Fruit fly (Drosophila melanogaster): ENCODE data around the gene Dys.

Gene Dys

DNA sequence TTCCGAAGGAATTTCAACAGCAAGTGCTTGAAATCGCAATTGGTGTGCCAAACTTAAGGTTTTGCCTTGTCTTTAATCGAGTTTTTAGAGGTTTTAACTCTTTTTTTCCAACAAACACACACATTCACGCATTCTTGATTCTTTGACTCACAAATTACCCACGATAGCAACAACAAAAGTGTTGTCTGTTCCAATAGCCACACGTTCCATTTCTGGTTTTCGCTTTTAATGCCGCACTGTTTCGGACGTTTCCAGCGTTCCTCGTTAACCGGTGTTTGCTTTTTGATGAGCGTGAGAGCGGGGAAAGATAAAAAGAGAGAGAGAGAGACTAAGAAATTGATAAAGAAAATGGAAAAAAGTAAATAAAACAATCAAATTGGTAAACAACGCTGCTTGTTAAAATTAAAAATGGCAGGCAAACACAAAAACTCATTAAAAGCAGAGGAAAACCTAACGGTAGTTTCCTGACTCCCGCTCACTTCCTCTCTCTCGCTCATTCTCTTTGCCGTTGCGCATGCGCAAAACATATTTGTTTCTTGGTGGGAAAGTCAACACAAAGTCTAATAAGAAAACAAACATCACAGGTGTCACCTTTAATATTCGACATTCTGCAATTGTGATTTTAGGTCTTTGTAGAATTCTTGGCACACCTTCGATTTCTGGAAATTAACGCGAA lies 3.1 kb downstream of the Dys start (continued):
- TF ChIP-seq Dbx (GFP tag; IDR thresholded peaks at IDR 0.05) (no peak), CG6791 (GFP tag; IDR thresholded peaks at IDR 0.05; ENCODE audit: partially characterized antibody) (no peak), trh (GFP tag; optimal IDR thresholded peaks at IDR 0.05) (no peak), p53 (GFP tag; optimal IDR thresholded peaks at IDR 0.05) (peak; percentile 61), Lhr (GFP tag; optimal IDR thresholded peaks at IDR 0.05) (peak; percentile 70), rib (GFP tag; IDR thresholded peaks at IDR 0.05) (peak; percentile 69; the same call in 1 of the 2 replicates), CG2199 (GFP tag; IDR thresholded peaks at IDR 0.05) (0 out of 3 replicates have a peak, but pooled peaks have one; percentile 33), CG13424 (tag; optimal IDR thresholded peaks at IDR 0.05) (peak; percentile 22), cad (GFP tag; optimal IDR thresholded peaks at IDR 0.05) (no peak), CG9727 (GFP tag; optimal IDR thresholded peaks at IDR 0.05) (peak; percentile 79), hbn (GFP tag; IDR thresholded peaks at IDR 0.05; ENCODE audit: partially characterized antibody) (no peak), vnd (GFP tag; IDR thresholded peaks at IDR 0.05; ENCODE audit: partially characterized antibody) (no peak), Mrtf (GFP tag; IDR thresholded peaks at IDR 0.05) (no peak), CG3281 (GFP tag; optimal IDR thresholded peaks at IDR 0.05) (peak; percentile 67), pb (GFP tag; optimal IDR thresholded peaks at IDR 0.05) (peak; percentile 47), Doc2 (GFP tag; IDR thresholded peaks at IDR 0.05) (no peak), ewg (GFP tag; optimal IDR thresholded peaks at IDR 0.05) (peak; percentile 58), Mad (GFP tag; optimal IDR thresholded peaks at IDR 0.05) (peak; percentile 48), CG3065 (GFP tag; optimal IDR thresholded peaks at IDR 0.05) (no peak), nau (GFP tag; optimal IDR thresholded peaks at IDR 0.05) (peak; percentile 82), CG4820 (GFP tag; optimal IDR thresholded peaks at IDR 0.05) (peak; percentile 11), Ptx1 (GFP tag; IDR thresholded peaks at IDR 0.05) (no peak), CG18262 (tag; optimal IDR thresholded peaks at IDR 0.05) (peak; percentile 59), CG6689 (GFP tag; IDR thresholded peaks at IDR 0.05) (peak; percentile 52), Rfx (GFP tag; IDR thresholded peaks at IDR 0.05) (peak; percentile 59; the same call in 1 of the 2 replicates), crol (GFP tag; IDR thresholded peaks at IDR 0.05) (peak; percentile 25; the same call in 1 of the 2 replicates), CG15011 (GFP tag; optimal IDR thresholded peaks at IDR 0.05) (peak; percentile 53), otp (GFP tag; IDR thresholded peaks at IDR 0.05) (peak; percentile 72), sisA (GFP tag; IDR thresholded peaks at IDR 0.05) (no peak), dmrt11E (tag; optimal IDR thresholded peaks at IDR 0.05) (peak; percentile 66), odd (GFP tag; optimal IDR thresholded peaks at IDR 0.05) (peak; percentile 82), Atf-2 (GFP tag; optimal IDR thresholded peaks at IDR 0.05) (peak; percentile 26), shn (GFP tag; optimal IDR thresholded peaks at IDR 0.05) (peak; percentile 53), CG15696 (tag; optimal IDR thresholded peaks at IDR 0.05) (peak; percentile 80), CG13123 (GFP tag; optimal IDR thresholded peaks at IDR 0.05) (peak; percentile 62), CG17359 (tag; optimal IDR thresholded peaks at IDR 0.05) (peak; percentile 74), sob (GFP tag; IDR thresholded peaks at IDR 0.05) (no peak), BtbVII (GFP tag; optimal IDR thresholded peaks at IDR 0.05) (peak; percentile 69), lab (GFP tag; optimal IDR thresholded peaks at IDR 0.05) (peak; percentile 77), CG14965 (GFP tag; optimal IDR thresholded peaks at IDR 0.05; ENCODE audit: borderline replicate concordance) (peak; percentile 39), CG5953 (GFP tag; IDR thresholded peaks at IDR 0.05) (peak; percentile 39; the same call in 1 of the 2 replicates), dysf (GFP tag; IDR thresholded peaks at IDR 0.05) (0 out of 3 replicates have a peak, but pooled peaks have one; percentile 21), Jarid2 (GFP tag; optimal IDR thresholded peaks at IDR 0.05) (no peak), CG6175 (GFP tag; IDR thresholded peaks at IDR 0.05) (no peak), salm (tag; optimal IDR thresholded peaks at IDR 0.05) (peak; percentile 70), nmo (GFP tag; optimal IDR thresholded peaks at IDR 0.05) (no peak), CG34224 (GFP tag; IDR thresholded peaks at IDR 0.05; ENCODE audit: partially characterized antibody) (0 out of 3 replicates have a peak, but pooled peaks have one; percentile 11), dmrt99B (tag; optimal IDR thresholded peaks at IDR 0.05) (peak; percentile 51), NfI (GFP tag; optimal IDR thresholded peaks at IDR 0.05) (peak; percentile 36)
